Worm (Caenorhabditis elegans) whole organism, young adult: Measurements from ENCODE around the gene atx-2.

ENCODE experiments used
- B0019.2 ChIP-seq: fragments of 200-800 bp; sonication (Bioruptor generic); conservative IDR thresholded peaks from 2 replicates; pipeline ENCODE4 v1.3.6; 2022; ENCODE audit warnings: missing genetic modification reagents, missing genetic modification characterization, missing compliant biosample characterization
- B0035.1 ChIP-seq: sonication (generic microtip); optimal IDR thresholded peaks from 2 replicates; lab custom pipeline; 2016; ENCODE audit warnings: missing genetic modification characterization, mild to moderate bottlenecking, missing compliant biosample characterization, missing genotype, missing genetic modification reagents
- B0261.1 ChIP-seq: sonication (generic microtip); optimal IDR thresholded peaks from 2 replicates; lab custom pipeline; 2016; ENCODE audit warnings: mild to moderate bottlenecking, missing genetic modification characterization, moderate library complexity, missing compliant biosample characterization
- C06A6.2 ChIP-seq: fragments of 200-800 bp; sonication (Bioruptor generic); conservative IDR thresholded peaks from 2 replicates; pipeline ENCODE4 v1.3.6; 2022; ENCODE audit warnings: missing genetic modification characterization, missing compliant biosample characterization
- D2030.7 ChIP-seq: fragments of 200-800 bp; sonication (Bioruptor generic); IDR thresholded peaks from 2 replicates; pipeline ENCODE4 v1.3.6; 2022; ENCODE audit warnings: missing genetic modification reagents, missing genetic modification characterization, missing compliant biosample characterization
- F10E7.11 ChIP-seq: sonication (generic microtip); optimal IDR thresholded peaks from 2 replicates; lab custom pipeline; 2017; ENCODE audit warnings: mild to moderate bottlenecking, missing genetic modification characterization, moderate library complexity, missing compliant biosample characterization
- F22D6.2 ChIP-seq: sonication (generic microtip); optimal IDR thresholded peaks from 2 replicates; lab custom pipeline; 2016; ENCODE audit warnings: mild to moderate bottlenecking, missing genetic modification characterization, missing compliant biosample characterization
- F23B12.7 ChIP-seq: sonication (generic microtip); optimal IDR thresholded peaks from 2 replicates; lab custom pipeline; 2017; ENCODE audit warnings: missing genetic modification characterization, mild to moderate bottlenecking, missing compliant biosample characterization, antibody characterized with exemption, moderate library complexity; ENCODE audit not compliant: insufficient read depth
- F33H1.4 ChIP-seq: fragments of 200-800 bp; sonication (Bioruptor generic); IDR thresholded peaks from 2 replicates; pipeline ENCODE4 v1.3.6; 2022; ENCODE audit warnings: missing genetic modification reagents, missing genetic modification characterization, missing compliant biosample characterization
- F55B11.4 ChIP-seq: sonication (generic microtip); optimal IDR thresholded peaks from 2 replicates; lab custom pipeline; 2016; ENCODE audit warnings: missing compliant biosample characterization, missing genetic modification characterization, borderline replicate concordance; ENCODE audit not compliant: insufficient read depth
- K11D2.4 ChIP-seq: fragments of 200-800 bp; sonication (Bioruptor generic); IDR thresholded peaks from 2 replicates; pipeline ENCODE4 v1.3.6; 2022; ENCODE audit warnings: missing genetic modification reagents, missing genetic modification characterization, missing compliant biosample characterization
- T26A5.8 ChIP-seq: sonication (generic microtip); optimal IDR thresholded peaks from 2 replicates; lab custom pipeline; 2016; ENCODE audit warnings: missing genetic modification characterization, missing compliant biosample characterization
- Y53F4B.3 ChIP-seq: fragments of 200-800 bp; sonication (Bioruptor generic); IDR thresholded peaks from 2 replicates; pipeline ENCODE4 v1.3.6; 2022; ENCODE audit warnings: missing genetic modification reagents, missing genetic modification characterization, missing compliant biosample characterization
- Y56A3A.18 ChIP-seq: fragments of 200-800 bp; sonication (Bioruptor generic); IDR thresholded peaks from 2 replicates; pipeline ENCODE4 v1.3.6; 2022; ENCODE audit warnings: missing genetic modification reagents, missing genetic modification characterization, missing compliant biosample characterization
- Y67H2A.10 ChIP-seq: fragments of 200-800 bp; sonication (Bioruptor generic); conservative IDR thresholded peaks from 2 replicates; pipeline ENCODE4 v1.3.6; 2022; ENCODE audit warnings: missing genetic modification reagents, missing genetic modification characterization, missing compliant biosample characterization
- akir-1 ChIP-seq: fragments of 200-800 bp; sonication (Bioruptor generic); optimal IDR thresholded peaks from 2 replicates; lab custom pipeline; 2018; ENCODE audit warnings: mild to moderate bottlenecking, missing genetic modification characterization, moderate library complexity, missing compliant biosample characterization
- ama-1 ChIP-seq, 3 experiments: fragments of 150-350 bp in 1 of 3; sonication (generic microtip) in 2 of 3; optimal IDR thresholded peaks; 2 replicates each; lab custom pipeline; 2014 to 2018; ENCODE audit warnings: missing biosample characterization in 2 of 3, missing genetic modification characterization in 2 of 3, missing genetic modification reagents in 2 of 3
- athp-1 ChIP-seq: sonication (generic microtip); optimal IDR thresholded peaks from 2 replicates; lab custom pipeline; 2017; ENCODE audit warnings: mild to moderate bottlenecking, missing genetic modification characterization, missing compliant biosample characterization
- attf-3 ChIP-seq: fragments of 200-800 bp; sonication (Bioruptor generic); conservative IDR thresholded peaks from 2 replicates; pipeline ENCODE4 v1.3.6; 2022; ENCODE audit warnings: missing genetic modification reagents, missing genetic modification characterization, missing compliant biosample characterization
- attf-6 ChIP-seq: fragments of 200-800 bp; sonication (Bioruptor generic); IDR thresholded peaks from 2 replicates; pipeline ENCODE4 v1.3.6; 2022; ENCODE audit warnings: missing genetic modification reagents, missing genetic modification characterization, missing compliant biosample characterization
- bed-2 ChIP-seq: fragments of 200-800 bp; sonication (Bioruptor generic); IDR thresholded peaks from 2 replicates; pipeline ENCODE4 v1.3.6; 2022; ENCODE audit warnings: missing genetic modification reagents, missing genetic modification characterization, missing compliant biosample characterization
- ceh-100 ChIP-seq: fragments of 200-800 bp; sonication (Bioruptor generic); IDR thresholded peaks from 2 replicates; pipeline ENCODE4 v1.3.6; 2022; ENCODE audit warnings: missing genetic modification reagents, missing genetic modification characterization, missing compliant biosample characterization
- ceh-79 ChIP-seq: sonication (generic microtip); optimal IDR thresholded peaks from 2 replicates; lab custom pipeline; 2017; ENCODE audit warnings: mild to moderate bottlenecking, missing genetic modification characterization, missing compliant biosample characterization
- dpff-1 ChIP-seq: sonication (generic microtip); optimal IDR thresholded peaks from 2 replicates; lab custom pipeline; 2017; ENCODE audit warnings: mild to moderate bottlenecking, missing genetic modification characterization, missing compliant biosample characterization
- egl-18 ChIP-seq: fragments of 200-800 bp; sonication (Bioruptor generic); IDR thresholded peaks from 2 replicates; pipeline ENCODE4 v1.3.6; 2022; ENCODE audit warnings: missing genetic modification reagents, missing genetic modification characterization, missing compliant biosample characterization
- egrh-3 ChIP-seq: fragments of 200-800 bp; sonication (Bioruptor generic); IDR thresholded peaks from 2 replicates; pipeline ENCODE4 v1.3.6; 2022; ENCODE audit warnings: missing genetic modification reagents, missing genetic modification characterization, missing compliant biosample characterization
- ekl-4 ChIP-seq: fragments of 200-800 bp; sonication (Bioruptor generic); IDR thresholded peaks from 2 replicates; pipeline ENCODE4 v1.3.6; 2022; ENCODE audit warnings: missing genetic modification reagents, missing genetic modification characterization, missing compliant biosample characterization
- ets-4 ChIP-seq: fragments of 200-800 bp; sonication (Bioruptor generic); optimal IDR thresholded peaks from 2 replicates; lab custom pipeline; 2018; ENCODE audit warnings: mild to moderate bottlenecking, missing genetic modification characterization, missing compliant biosample characterization
- gei-17 ChIP-seq: fragments of 200-800 bp; sonication (Bioruptor generic); optimal IDR thresholded peaks from 2 replicates; lab custom pipeline; 2018; ENCODE audit warnings: mild to moderate bottlenecking, missing genetic modification characterization, missing compliant biosample characterization
- hmg-20 ChIP-seq: fragments of 200-800 bp; sonication (Bioruptor generic); IDR thresholded peaks from 2 replicates; pipeline ENCODE4 v1.3.6; 2022; ENCODE audit warnings: missing genetic modification reagents, missing genetic modification characterization, missing compliant biosample characterization
- madf-10 ChIP-seq: sonication (generic microtip); optimal IDR thresholded peaks from 2 replicates; lab custom pipeline; 2016; ENCODE audit warnings: mild to moderate bottlenecking, missing genetic modification characterization, missing compliant biosample characterization
- madf-6 ChIP-seq: fragments of 200-800 bp; sonication (Bioruptor generic); IDR thresholded peaks from 2 replicates; pipeline ENCODE4 v1.3.6; 2022; ENCODE audit warnings: missing genetic modification reagents, missing genetic modification characterization, missing compliant biosample characterization
- mxl-1 ChIP-seq: sonication (generic microtip); optimal IDR thresholded peaks from 2 replicates; lab custom pipeline; 2016; ENCODE audit warnings: missing genetic modification characterization, missing compliant biosample characterization
- nfyb-1 ChIP-seq: fragments of 200-800 bp; sonication (Bioruptor generic); IDR thresholded peaks from 2 replicates; pipeline ENCODE4 v1.3.6; 2022; ENCODE audit warnings: missing genetic modification reagents, missing genetic modification characterization, missing compliant biosample characterization
- nhr-120 ChIP-seq: fragments of 200-800 bp; sonication (Bioruptor generic); IDR thresholded peaks from 2 replicates; pipeline ENCODE4 v1.3.6; 2022; ENCODE audit warnings: missing genetic modification characterization, missing compliant biosample characterization
- pbrm-1 ChIP-seq: fragments of 200-800 bp; sonication (Bioruptor generic); IDR thresholded peaks from 2 replicates; pipeline ENCODE4 v1.3.6; 2022; ENCODE audit warnings: missing genetic modification reagents, missing genetic modification characterization, missing compliant biosample characterization
- pha-4 ChIP-seq: fragments of 150-350 bp; sonication (generic microtip); optimal IDR thresholded peaks from 2 replicates; lab custom pipeline; 2014; ENCODE audit warnings: missing biosample characterization, missing genetic modification reagents, missing genetic modification characterization
- rcor-1 ChIP-seq: fragments of 200-800 bp; sonication (Bioruptor generic); IDR thresholded peaks from 2 replicates; pipeline ENCODE4 v1.3.6; 2022; ENCODE audit warnings: missing genetic modification reagents, missing genetic modification characterization, missing compliant biosample characterization
- repo-1 ChIP-seq: sonication (generic microtip); optimal IDR thresholded peaks from 2 replicates; lab custom pipeline; 2017; ENCODE audit warnings: mild to moderate bottlenecking, missing genetic modification characterization, missing compliant biosample characterization
- sea-2 ChIP-seq: fragments of 200-800 bp; sonication (Bioruptor generic); IDR thresholded peaks from 2 replicates; pipeline ENCODE4 v1.3.6; 2022; ENCODE audit warnings: missing genetic modification characterization, missing compliant biosample characterization
- somi-1 ChIP-seq: fragments of 200-800 bp; sonication (Bioruptor generic); optimal IDR thresholded peaks from 2 replicates; lab custom pipeline; 2018; ENCODE audit warnings: mild to moderate bottlenecking, missing genetic modification characterization, missing compliant biosample characterization
- tbx-9 ChIP-seq: sonication (generic microtip); optimal IDR thresholded peaks from 2 replicates; lab custom pipeline; 2016; ENCODE audit warnings: borderline replicate concordance, missing genetic modification characterization, inconsistent platforms, missing compliant biosample characterization
- tlf-1 ChIP-seq: fragments of 200-800 bp; sonication (Bioruptor generic); optimal IDR thresholded peaks from 2 replicates; lab custom pipeline; 2018; ENCODE audit warnings: mild to moderate bottlenecking, missing genetic modification characterization, missing compliant biosample characterization
- ztf-18 ChIP-seq: sonication (generic microtip); optimal IDR thresholded peaks from 2 replicates; lab custom pipeline; 2016; ENCODE audit warnings: missing genotype, mild to moderate bottlenecking, missing genetic modification characterization, missing compliant biosample characterization
- ztf-26 ChIP-seq: sonication (generic microtip); optimal IDR thresholded peaks from 2 replicates; lab custom pipeline; 2017; ENCODE audit warnings: missing genetic modification characterization, missing compliant biosample characterization
- ztf-28 ChIP-seq: fragments of 200-800 bp; sonication (Bioruptor generic); IDR thresholded peaks from 2 replicates; pipeline ENCODE4 v1.3.6; 2022; ENCODE audit warnings: missing genetic modification reagents, missing genetic modification characterization, missing compliant biosample characterization
- ztf-6 ChIP-seq: fragments of 200-800 bp; sonication (Bioruptor generic); IDR thresholded peaks from 2 replicates; pipeline ENCODE4 v1.3.6; 2022; ENCODE audit warnings: missing genetic modification reagents, missing genetic modification characterization, missing compliant biosample characterization

atx-2 gene

ce11 chrIII:10460427-10461163, 594 bp upstream of the atx-2 start, which contains the start of gene ecps-1 (continued):
- TF ChIP-seq tbx-9 (tag; lab: Kevin White, UChicago) = no peak
- TF ChIP-seq madf-6 (GFP tag; lab: Robert Waterston, UW) = peak; percentile 84
- peak; percentile 94 for TF ChIP-seq pbrm-1 (GFP tag; lab: Robert Waterston, UW)
- no peak for TF ChIP-seq B0261.1 (tag; lab: Kevin White, UChicago)
- no peak for TF ChIP-seq F55B11.4 (tag; lab: Kevin White, UChicago)
- TF ChIP-seq ztf-26 (tag; lab: Kevin White, UChicago) = no peak
- peak; percentile 87 for TF ChIP-seq F23B12.7 (tag; lab: Kevin White, UChicago)
- TF ChIP-seq gei-17 (GFP tag; lab: Kevin White, UChicago) = no peak
- peak; percentile 96 for TF ChIP-seq ztf-28
- peak; percentile 96 for TF ChIP-seq D2030.7 (GFP tag; lab: Robert Waterston, UW)
- peak; percentile 91 for TF ChIP-seq athp-1 (tag; lab: Kevin White, UChicago)
- no peak for TF ChIP-seq mxl-1 (tag; lab: Kevin White, UChicago)
- no peak for TF ChIP-seq nhr-120 (GFP tag; lab: Robert Waterston, UW)
- no peak for TF ChIP-seq ama-1 (optimal IDR thresholded peaks at IDR 0.05; lab: Kevin White, UChicago)
- no peak for TF ChIP-seq ama-1 (GFP tag; optimal IDR thresholded peaks at IDR 0.05; lab: Kevin White, UChicago)
- peak; percentile 74 for TF ChIP-seq F33H1.4
- TF ChIP-seq ets-4 (GFP tag; lab: Kevin White, UChicago) = no peak
- peak; percentile 76 for TF ChIP-seq madf-10 (tag; lab: Kevin White, UChicago)
- peak; percentile 70 for TF ChIP-seq attf-3 (GFP tag; lab: Robert Waterston, UW)
- TF ChIP-seq nfyb-1 (GFP tag; lab: Robert Waterston, UW) = 0 out of 2 replicates have a peak, but pooled peaks have one; percentile 54
- no peak for TF ChIP-seq ceh-79 (tag; lab: Kevin White, UChicago)
- peak; percentile 74 for TF ChIP-seq C06A6.2
- TF ChIP-seq repo-1 (tag; lab: Kevin White, UChicago) = no peak
- no peak for TF ChIP-seq hmg-20 (GFP tag; lab: Robert Waterston, UW)
- no peak for TF ChIP-seq T26A5.8 (tag; lab: Kevin White, UChicago)
- peak; percentile 75 for TF ChIP-seq tlf-1 (GFP tag; lab: Kevin White, UChicago)
- TF ChIP-seq Y53F4B.3 (GFP tag; lab: Robert Waterston, UW) = no peak
- TF ChIP-seq egl-18 = no peak
- peak; percentile 78; the same call in 1 of the 2 replicates for TF ChIP-seq attf-6 (GFP tag; lab: Robert Waterston, UW)
- TF ChIP-seq ztf-18 (tag; lab: Kevin White, UChicago) = peak; percentile 61
- no peak for TF ChIP-seq F22D6.2 (tag; lab: Kevin White, UChicago)
- TF ChIP-seq ekl-4 (GFP tag; lab: Robert Waterston, UW) = peak; percentile 84; the same call in 1 of the 2 replicates
- no peak for TF ChIP-seq F10E7.11 (tag; lab: Kevin White, UChicago)
- TF ChIP-seq somi-1 (GFP tag; lab: Kevin White, UChicago) = peak; percentile 48
- TF ChIP-seq egrh-3 (GFP tag; lab: Robert Waterston, UW) = peak; percentile 44; the same call in 1 of the 2 replicates
- no peak for TF ChIP-seq B0035.1 (tag; lab: Kevin White, UChicago)
- no peak for TF ChIP-seq Y56A3A.18
- no peak for TF ChIP-seq sea-2
- TF ChIP-seq ceh-100 (GFP tag; lab: Robert Waterston, UW) = peak; percentile 100
- TF ChIP-seq ztf-6 (GFP tag; lab: Robert Waterston, UW) = no peak
- TF ChIP-seq Y67H2A.10 = peak; percentile 62; the same call in 1 of the 2 replicates
- TF ChIP-seq K11D2.4 (GFP tag; lab: Robert Waterston, UW) = peak; percentile 68; the same call in 1 of the 2 replicates
- no peak for TF ChIP-seq dpff-1 (tag; lab: Kevin White, UChicago)
- TF ChIP-seq B0019.2 (GFP tag; lab: Robert Waterston, UW) = peak; percentile 80
- TF ChIP-seq akir-1 (GFP tag; lab: Kevin White, UChicago) = no peak
- TF ChIP-seq pha-4 (tag; lab: Kevin White, UChicago) = peak; percentile 67
- TF ChIP-seq bed-2 = peak; percentile 62; the same call in 1 of the 2 replicates
- peak; percentile 93 for TF ChIP-seq rcor-1 (GFP tag; lab: Robert Waterston, UW)
